Fruit fly (Drosophila melanogaster) whole organism, embryonic: ENCODE measurements around the gene Hacd2.

Experiments
- Abd-B ChIP-seq: fragments of 200-800 bp; sonication (Bioruptor generic); optimal IDR thresholded peaks from 2 replicates; lab custom pipeline; 2018; ENCODE audit warnings: missing biosample characterization, mild to moderate bottlenecking, missing genetic modification characterization, moderate library complexity
- CG10209 ChIP-seq: fragments of 200-800 bp; sonication (Bioruptor generic); optimal IDR thresholded peaks from 3 replicates; lab custom pipeline; 2017; ENCODE audit warnings: missing biosample characterization, mild to moderate bottlenecking, missing genetic modification characterization, missing genetic modification reagents
- CG10274 ChIP-seq: fragments of 200-800 bp; sonication (Bioruptor generic); optimal IDR thresholded peaks from 3 replicates; lab custom pipeline; 2017; ENCODE audit warnings: missing biosample characterization, mild to moderate bottlenecking, missing genetic modification characterization
- CG10321 ChIP-seq: fragments of 200-800 bp; sonication (Bioruptor generic); IDR thresholded peaks from 2 replicates; pipeline ENCODE4 v1.3.6; 2022; ENCODE audit warnings: missing biosample characterization, missing genetic modification characterization
- CG10543 ChIP-seq: fragments of 200-800 bp; sonication (Bioruptor generic); optimal IDR thresholded peaks from 3 replicates; lab custom pipeline; 2017; ENCODE audit warnings: missing biosample characterization, mild to moderate bottlenecking, missing genetic modification characterization, moderate library complexity
- CG11398 ChIP-seq: fragments of 200-800 bp; sonication (Bioruptor generic); optimal IDR thresholded peaks from 2 replicates; lab custom pipeline; 2016; ENCODE audit warnings: missing biosample characterization, missing genetic modification characterization
- CG12744 ChIP-seq: fragments of 200-800 bp; sonication (Bioruptor generic); optimal IDR thresholded peaks from 2 replicates; lab custom pipeline; 2016; ENCODE audit warnings: missing biosample characterization, missing genetic modification characterization
- CG1832 ChIP-seq: fragments of 200-800 bp; sonication (Bioruptor generic); optimal IDR thresholded peaks from 2 replicates; lab custom pipeline; 2017; ENCODE audit warnings: missing biosample characterization, mild to moderate bottlenecking, missing genetic modification characterization, inconsistent platforms
- CG18619 ChIP-seq: fragments of 200-800 bp; sonication (Bioruptor generic); optimal IDR thresholded peaks from 3 replicates; lab custom pipeline; 2017; ENCODE audit warnings: missing biosample characterization, mild to moderate bottlenecking, missing genetic modification characterization
- CG31441 ChIP-seq: fragments of 200-800 bp; sonication (Bioruptor generic); IDR thresholded peaks from 2 replicates; pipeline ENCODE4 v1.3.6; 2022; ENCODE audit warnings: missing biosample characterization, missing genetic modification characterization
- CG4404 ChIP-seq: fragments of 200-800 bp; sonication (Bioruptor generic); IDR thresholded peaks from 2 replicates; pipeline ENCODE4 v1.3.6; 2022; ENCODE audit warnings: missing biosample characterization, missing genetic modification characterization
- CG4854 ChIP-seq: fragments of 200-800 bp; sonication (Bioruptor generic); optimal IDR thresholded peaks from 2 replicates; lab custom pipeline; 2016; ENCODE audit warnings: missing biosample characterization, missing genetic modification characterization, inconsistent platforms
- CG5245 ChIP-seq: fragments of 200-800 bp; sonication (Bioruptor generic); optimal IDR thresholded peaks from 3 replicates; lab custom pipeline; 2016; ENCODE audit warnings: missing biosample characterization, missing genetic modification characterization
- CG5953 ChIP-seq: fragments of 200-800 bp; sonication (Bioruptor generic); IDR thresholded peaks from 2 replicates; pipeline ENCODE4 v1.3.6; 2022; ENCODE audit warnings: missing biosample characterization, missing genetic modification characterization
- CG6272 ChIP-seq: fragments of 200-800 bp; sonication (Bioruptor generic); IDR thresholded peaks from 2 replicates; pipeline ENCODE4 v1.3.6; 2022; ENCODE audit warnings: missing biosample characterization, missing genetic modification characterization
- CG7372 ChIP-seq: fragments of 200-800 bp; sonication (Bioruptor generic); IDR thresholded peaks from 2 replicates; pipeline ENCODE4 v1.3.6; 2022; ENCODE audit warnings: missing biosample characterization, missing genetic modification characterization
- CG7928 ChIP-seq: fragments of 200-800 bp; sonication (Bioruptor generic); optimal IDR thresholded peaks from 2 replicates; lab custom pipeline; 2017; ENCODE audit warnings: missing biosample characterization, mild to moderate bottlenecking, missing genetic modification characterization
- CG7963 ChIP-seq: fragments of 200-800 bp; sonication (Bioruptor generic); IDR thresholded peaks from 3 replicates; pipeline ENCODE4 v1.3.6; 2022; ENCODE audit warnings: missing biosample characterization, missing genetic modification characterization; ENCODE audit not compliant: partially characterized antibody
- CG8290 ChIP-seq, 3 experiments: fragments of 200-800 bp; sonication (Bioruptor generic); optimal IDR thresholded peaks; 2 replicates each; lab custom pipeline; 2016 to 2019; ENCODE audit warnings: missing biosample characterization in 3 of 3, missing genetic modification characterization in 3 of 3, mild to moderate bottlenecking in 2 of 3, moderate library complexity in 1 of 3
- CG9797 ChIP-seq: fragments of 200-800 bp; sonication (Bioruptor generic); optimal IDR thresholded peaks from 3 replicates; lab custom pipeline; 2018; ENCODE audit warnings: missing biosample characterization, mild to moderate bottlenecking, missing genetic modification characterization
- CrebB ChIP-seq: fragments of 200-800 bp; sonication (Bioruptor generic); optimal IDR thresholded peaks from 3 replicates; lab custom pipeline; 2018; ENCODE audit warnings: missing biosample characterization, mild to moderate bottlenecking, missing genetic modification characterization
- Dip3 ChIP-seq: fragments of 200-800 bp; sonication (Bioruptor generic); optimal IDR thresholded peaks from 3 replicates; lab custom pipeline; 2016; ENCODE audit warnings: missing biosample characterization, missing genetic modification characterization
- Eip74EF ChIP-seq, 2 experiments: fragments of 200-800 bp in 1 of 2; fragments of >200 bp in 1 of 2; sonication (Bioruptor generic) in 1 of 2; optimal IDR thresholded peaks; 2 replicates each; lab custom pipeline; 2017 to 2019; ENCODE audit warnings: missing biosample characterization in 2 of 2, missing genetic modification characterization in 2 of 2, mild to moderate bottlenecking in 1 of 2, moderate library complexity in 1 of 2
- HLH4C ChIP-seq: fragments of 200-800 bp; sonication (Bioruptor generic); IDR thresholded peaks from 3 replicates; pipeline ENCODE4 v1.3.6; 2022; ENCODE audit warnings: missing biosample characterization, missing genetic modification characterization; ENCODE audit not compliant: partially characterized antibody
- Lhr ChIP-seq: fragments of 200-800 bp; sonication (Bioruptor generic); optimal IDR thresholded peaks from 3 replicates; lab custom pipeline; 2017; ENCODE audit warnings: mild to moderate bottlenecking, missing biosample characterization, missing genetic modification reagents, missing genetic modification characterization
- Med ChIP-seq: fragments of 200-800 bp; sonication (Bioruptor generic); peaks from one replicate; lab custom pipeline; 2016; ENCODE audit warnings: missing biosample characterization, missing genetic modification characterization, mild to moderate bottlenecking, inconsistent platforms, moderate library complexity
- Nf-YC ChIP-seq: fragments of 200-800 bp; optimal IDR thresholded peaks from 3 replicates; lab custom pipeline; 2019; ENCODE audit warnings: missing biosample characterization, mild to moderate bottlenecking, missing genetic modification characterization, moderate library complexity
- NfI ChIP-seq: fragments of 200-800 bp; sonication (Bioruptor generic); optimal IDR thresholded peaks from 3 replicates; lab custom pipeline; 2018; ENCODE audit warnings: missing biosample characterization, mild to moderate bottlenecking, missing genetic modification characterization, moderate library complexity
- Oaz ChIP-seq: fragments of 200-800 bp; sonication (Bioruptor generic); IDR thresholded peaks from 2 replicates; pipeline ENCODE4 v1.3.6; 2022; ENCODE audit warnings: missing biosample characterization, missing genetic modification characterization
- Ptx1 ChIP-seq: fragments of 200-800 bp; sonication (Bioruptor generic); IDR thresholded peaks from 2 replicates; pipeline ENCODE4 v1.3.6; 2022; ENCODE audit warnings: missing biosample characterization, missing genetic modification characterization
- Sox100B ChIP-seq: fragments of 200-800 bp; sonication (Bioruptor generic); optimal IDR thresholded peaks from 3 replicates; lab custom pipeline; 2018; ENCODE audit warnings: missing biosample characterization, mild to moderate bottlenecking, missing genetic modification characterization
- Xbp1 ChIP-seq: fragments of 200-800 bp; sonication (Bioruptor generic); optimal IDR thresholded peaks from 3 replicates; lab custom pipeline; 2016; ENCODE audit warnings: missing biosample characterization, mild to moderate bottlenecking, missing genetic modification characterization
- cad ChIP-seq: fragments of >200 bp; optimal IDR thresholded peaks from 2 replicates; lab custom pipeline; 2017; ENCODE audit warnings: missing biosample characterization, missing genetic modification characterization
- chm ChIP-seq: fragments of 200-800 bp; sonication (Bioruptor generic); IDR thresholded peaks from 2 replicates; pipeline ENCODE4 v1.3.6; 2022; ENCODE audit warnings: missing biosample characterization, missing genetic modification characterization
- danr ChIP-seq: fragments of 200-800 bp; sonication (Bioruptor generic); IDR thresholded peaks from 2 replicates; pipeline ENCODE4 v1.3.6; 2022; ENCODE audit warnings: missing biosample characterization, missing genetic modification characterization
- en ChIP-seq: fragments of 200-800 bp; sonication (Bioruptor generic); optimal IDR thresholded peaks from 2 replicates; lab custom pipeline; 2016; ENCODE audit warnings: missing biosample characterization, missing genetic modification characterization
- fu2 ChIP-seq: fragments of 200-800 bp; sonication (Bioruptor generic); optimal IDR thresholded peaks from 2 replicates; lab custom pipeline; 2016; ENCODE audit warnings: missing biosample characterization, missing genetic modification characterization
- gfzf ChIP-seq: fragments of 200-800 bp; sonication (Bioruptor generic); optimal IDR thresholded peaks from 2 replicates; lab custom pipeline; 2016; ENCODE audit warnings: missing biosample characterization, mild to moderate bottlenecking, missing genetic modification characterization, moderate library complexity
- gro ChIP-seq: fragments of 200-800 bp; sonication (Bioruptor generic); optimal IDR thresholded peaks from 2 replicates; lab custom pipeline; 2016; ENCODE audit warnings: missing biosample characterization, missing genetic modification characterization
- her ChIP-seq: fragments of 200-800 bp; sonication (Bioruptor generic); optimal IDR thresholded peaks from 2 replicates; lab custom pipeline; 2016; ENCODE audit warnings: missing biosample characterization, missing genetic modification characterization
- inv ChIP-seq: fragments of 200-800 bp; sonication (Bioruptor generic); IDR thresholded peaks from 2 replicates; pipeline ENCODE4 v1.3.6; 2022; ENCODE audit warnings: missing biosample characterization, missing genetic modification characterization; ENCODE audit not compliant: partially characterized antibody
- kah ChIP-seq: fragments of 200-800 bp; sonication (Bioruptor generic); optimal IDR thresholded peaks from 2 replicates; lab custom pipeline; 2018; ENCODE audit warnings: missing biosample characterization, mild to moderate bottlenecking, missing genetic modification characterization
- mam ChIP-seq: fragments of 200-800 bp; sonication (Bioruptor generic); optimal IDR thresholded peaks from 3 replicates; lab custom pipeline; 2016; ENCODE audit warnings: missing biosample characterization, missing genetic modification characterization
- mirr ChIP-seq: fragments of 200-800 bp; sonication (Bioruptor generic); optimal IDR thresholded peaks from 3 replicates; lab custom pipeline; 2018; ENCODE audit warnings: missing biosample characterization, mild to moderate bottlenecking, missing genetic modification characterization
- peb ChIP-seq: fragments of 200-800 bp; sonication (Bioruptor generic); IDR thresholded peaks from 2 replicates; pipeline ENCODE4 v1.3.6; 2022; ENCODE audit warnings: missing biosample characterization, missing genetic modification characterization
- rib ChIP-seq: fragments of 200-800 bp; sonication (Bioruptor generic); IDR thresholded peaks from 2 replicates; pipeline ENCODE4 v1.3.6; 2022; ENCODE audit warnings: missing biosample characterization, missing genetic modification characterization
- sisA ChIP-seq: fragments of 200-800 bp; sonication (Bioruptor generic); IDR thresholded peaks from 2 replicates; pipeline ENCODE4 v1.3.6; 2022; ENCODE audit warnings: missing biosample characterization, missing genetic modification characterization
- tna ChIP-seq: fragments of 200-800 bp; sonication (Bioruptor generic); IDR thresholded peaks from 2 replicates; pipeline ENCODE4 v1.3.6; 2022; ENCODE audit warnings: missing biosample characterization, missing genetic modification characterization; ENCODE audit not compliant: partially characterized antibody
- usp ChIP-seq: fragments of >200 bp; optimal IDR thresholded peaks from 2 replicates; lab custom pipeline; 2017; ENCODE audit warnings: missing biosample characterization, missing genetic modification characterization
- zf30C ChIP-seq: fragments of 200-800 bp; sonication (Bioruptor generic); optimal IDR thresholded peaks from 3 replicates; lab custom pipeline; 2018; ENCODE audit warnings: missing biosample characterization, mild to moderate bottlenecking, missing genetic modification characterization

The Hacd2 gene

DNA sequence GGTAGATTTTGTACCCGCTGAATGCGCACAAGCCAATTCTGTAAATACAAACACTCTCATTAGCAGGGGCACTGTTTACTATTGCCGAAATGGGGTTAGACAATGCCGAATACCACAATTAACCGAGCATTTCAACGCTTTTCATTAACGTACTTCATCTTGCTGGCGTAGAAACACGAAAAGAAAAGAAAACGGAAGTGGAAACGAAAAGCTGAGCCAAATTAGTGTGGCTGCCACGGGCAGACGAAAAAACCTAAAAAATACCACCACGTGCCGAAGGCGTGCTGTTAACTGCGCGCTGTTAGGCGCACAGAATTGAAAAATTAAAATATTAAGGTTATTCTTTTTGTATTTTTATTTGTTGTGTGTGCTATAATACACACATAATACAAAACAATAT, 50.5 kb downstream of the Hacd2 start, which contains the start of gene RpL24 (continued):
- TF ChIP-seq Sox100B (GFP tag; lab: Kevin White, UChicago) (peak; percentile 88), CG10209 (GFP tag; lab: Kevin White, UChicago) (peak; percentile 91), Med (GFP tag; lab: Kevin White, UChicago) (peak; percentile 99), rib (peak; percentile 84), Dip3 (GFP tag; lab: Kevin White, UChicago) (peak; percentile 89), NfI (GFP tag; lab: Kevin White, UChicago) (peak; percentile 96), en (peak; percentile 94), CG10274 (peak; percentile 87), mirr (peak; percentile 97), cad (GFP tag; lab: Kevin White, UChicago) (no peak), Abd-B (no peak), gro (GFP tag; lab: Kevin White, UChicago) (peak; percentile 94), sisA (no peak; the same call in 1 of the 2 replicates), Oaz (peak; percentile 58), CG5245 (GFP tag; lab: Kevin White, UChicago) (peak; percentile 80), chm (peak; percentile 97), tna (GFP tag; lab: Robert Waterston, UW) (no peak), CG4404 (no peak), gfzf (GFP tag; lab: Kevin White, UChicago) (peak; percentile 88), CG31441 (GFP tag; lab: Robert Waterston, UW) (peak; percentile 92), Ptx1 (GFP tag; lab: Robert Waterston, UW) (peak; percentile 78), danr (GFP tag; lab: Robert Waterston, UW) (peak; percentile 42; the same call in 1 of the 2 replicates), Xbp1 (GFP tag; lab: Kevin White, UChicago) (peak; percentile 87), CG9797 (GFP tag; lab: Kevin White, UChicago) (peak; percentile 90), inv (no peak), CG6272 (GFP tag; lab: Robert Waterston, UW) (peak; percentile 64; the same call in 1 of the 2 replicates), CG5953 (peak; percentile 95), CG10321 (GFP tag; lab: Robert Waterston, UW) (peak; percentile 70), CG4854 (GFP tag; lab: Kevin White, UChicago) (peak; percentile 94), CG18619 (peak; percentile 95), peb (GFP tag; lab: Robert Waterston, UW) (no peak), Lhr (GFP tag; lab: Kevin White, UChicago) (peak; percentile 89), CG11398 (GFP tag; lab: Kevin White, UChicago) (peak; percentile 93), CG1832 (no peak), CG8290 (GFP tag; optimal IDR thresholded peaks at IDR 0.05; lab: Kevin White, UChicago) (peak; percentile 85), CG8290 (tag; optimal IDR thresholded peaks at IDR 0.05; lab: Kevin White, UChicago) (peak; percentile 77 to 80), HLH4C (no peak), Eip74EF (GFP tag; optimal IDR thresholded peaks at IDR 0.05; lab: Kevin White, UChicago) (peak in 1 of 2 experiments; percentile 88), CG7928 (GFP tag; lab: Kevin White, UChicago) (peak; percentile 72), CG10543 (GFP tag; lab: Kevin White, UChicago) (peak; percentile 96), mam (GFP tag; lab: Kevin White, UChicago) (peak; percentile 79), CG7963 (GFP tag; lab: Robert Waterston, UW) (no peak), kah (GFP tag; lab: Kevin White, UChicago) (peak; percentile 92), CG12744 (GFP tag; lab: Kevin White, UChicago) (peak; percentile 87), CG7372 (GFP tag; lab: Robert Waterston, UW) (peak; percentile 64; the same call in 1 of the 2 replicates), zf30C (GFP tag; lab: Kevin White, UChicago) (peak; percentile 67), usp (GFP tag; lab: Kevin White, UChicago) (no peak), her (peak; percentile 93), fu2 (GFP tag; lab: Kevin White, UChicago) (peak; percentile 73), CrebB (tag; lab: Kevin White, UChicago) (peak; percentile 93), Nf-YC (peak; percentile 78)
